Worm (Caenorhabditis elegans) whole organism, young adult: ENCODE results near the gene E02H1.5.

Experiments
- B0019.2 ChIP-seq: fragments of 200-800 bp; sonication (Bioruptor generic); conservative IDR thresholded peaks from 2 replicates; pipeline ENCODE4 v1.3.6; 2022; ENCODE audit warnings: missing genetic modification reagents, missing genetic modification characterization, missing compliant biosample characterization
- T07F8.4 ChIP-seq: sonication (generic microtip); optimal IDR thresholded peaks from 2 replicates; lab custom pipeline; 2016; ENCODE audit warnings: mild to moderate bottlenecking, missing genetic modification characterization, moderate library complexity, missing compliant biosample characterization
- ama-1 ChIP-seq, 3 experiments: fragments of 150-350 bp in 1 of 3; sonication (generic microtip) in 2 of 3; optimal IDR thresholded peaks; 2 replicates each; lab custom pipeline; 2014 to 2018; ENCODE audit warnings: missing biosample characterization in 2 of 3, missing genetic modification characterization in 2 of 3, missing genetic modification reagents in 2 of 3
- atf-7 ChIP-seq: sonication (generic microtip); optimal IDR thresholded peaks from 2 replicates; lab custom pipeline; 2017; ENCODE audit warnings: mild to moderate bottlenecking, missing genetic modification characterization, missing compliant biosample characterization
- hmg-20 ChIP-seq: fragments of 200-800 bp; sonication (Bioruptor generic); IDR thresholded peaks from 2 replicates; pipeline ENCODE4 v1.3.6; 2022; ENCODE audit warnings: missing genetic modification reagents, missing genetic modification characterization, missing compliant biosample characterization
- pha-4 ChIP-seq: fragments of 150-350 bp; sonication (generic microtip); optimal IDR thresholded peaks from 2 replicates; lab custom pipeline; 2014; ENCODE audit warnings: missing biosample characterization, missing genetic modification reagents, missing genetic modification characterization
- ztf-3 ChIP-seq: fragments of 200-800 bp; sonication (Bioruptor generic); optimal IDR thresholded peaks from 2 replicates; lab custom pipeline; 2018; ENCODE audit warnings: mild to moderate bottlenecking, missing genetic modification characterization, missing compliant biosample characterization

DNA sequence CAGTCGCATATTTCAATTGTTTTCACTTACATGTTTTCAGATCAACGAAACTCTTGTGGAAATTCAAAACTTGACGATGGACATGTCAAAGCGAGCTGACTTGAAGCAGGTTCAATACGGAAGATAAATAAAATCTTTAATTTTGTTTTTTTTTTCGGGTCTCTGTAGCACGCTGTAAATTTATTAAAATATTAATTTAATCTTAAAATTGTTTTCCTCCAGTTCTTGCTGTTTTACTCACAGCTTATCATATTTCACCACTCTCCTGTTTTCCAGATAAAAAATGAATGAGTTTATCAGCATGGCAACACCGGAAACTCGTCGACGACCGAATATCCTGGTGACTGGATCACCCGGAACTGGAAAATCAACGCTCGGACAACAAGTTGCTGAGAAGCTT, 1.4 kb downstream of the E02H1.5 start, which contains the start of gene E02H1.6:
- TF ChIP-seq hmg-20 (GFP tag; lab: Robert Waterston, UW), result no peak
- TF ChIP-seq ztf-3, result no peak
- no peak for TF ChIP-seq pha-4 (tag; lab: Kevin White, UChicago)
- TF ChIP-seq ama-1 (optimal IDR thresholded peaks at IDR 0.05; lab: Kevin White, UChicago), result no peak
- no peak for TF ChIP-seq ama-1 (GFP tag; optimal IDR thresholded peaks at IDR 0.05; lab: Kevin White, UChicago)
- no peak for TF ChIP-seq atf-7
- no peak for TF ChIP-seq T07F8.4
- no peak for TF ChIP-seq B0019.2 (GFP tag; lab: Robert Waterston, UW)
